Worm (Caenorhabditis elegans) whole organism, mixed stage, embryonic: ENCODE results near the gene F35H8.12.

Source experiments
- M03D4.4 ChIP-seq: sonication (generic microtip); optimal IDR thresholded peaks from 2 replicates; lab custom pipeline; 2017; ENCODE audit warnings: mild to moderate bottlenecking, missing genetic modification characterization, missing compliant biosample characterization
- bed-3 ChIP-seq: fragments of 200-800 bp; sonication (Bioruptor generic); optimal IDR thresholded peaks from 3 replicates; lab custom pipeline; 2018; ENCODE audit warnings: mild to moderate bottlenecking, missing genetic modification characterization, moderate library complexity, missing compliant biosample characterization
- blmp-1 ChIP-seq: fragments of 150-350 bp; optimal IDR thresholded peaks from 2 replicates; lab custom pipeline; 2014; ENCODE audit warnings: missing biosample characterization, missing genetic modification characterization
- ceh-39 ChIP-seq: fragments of 150-350 bp; optimal IDR thresholded peaks from 2 replicates; lab custom pipeline; 2014; ENCODE audit warnings: missing biosample characterization, missing genetic modification characterization
- ceh-43 ChIP-seq: fragments of 200-800 bp; sonication (Bioruptor generic); optimal IDR thresholded peaks from 2 replicates; lab custom pipeline; 2018; ENCODE audit warnings: mild to moderate bottlenecking, missing genetic modification characterization, moderate library complexity, missing compliant biosample characterization
- ces-1 ChIP-seq: fragments of 150-350 bp; optimal IDR thresholded peaks from 2 replicates; lab custom pipeline; 2014; ENCODE audit warnings: missing biosample characterization, missing genetic modification reagents, missing genetic modification characterization
- cnd-1 ChIP-seq: fragments of 200-800 bp; sonication (Bioruptor generic); optimal IDR thresholded peaks from 2 replicates; lab custom pipeline; 2018; ENCODE audit warnings: mild to moderate bottlenecking, missing genetic modification characterization, missing compliant biosample characterization
- drap-1 ChIP-seq: fragments of 200-800 bp; sonication (Bioruptor generic); optimal IDR thresholded peaks from 3 replicates; lab custom pipeline; 2018; ENCODE audit warnings: mild to moderate bottlenecking, missing genetic modification characterization, missing compliant biosample characterization
- elt-1 ChIP-seq: sonication (generic microtip); optimal IDR thresholded peaks from 2 replicates; lab custom pipeline; 2017; ENCODE audit warnings: missing genetic modification characterization, mild to moderate bottlenecking, missing compliant biosample characterization, antibody characterized with exemption, moderate library complexity, borderline replicate concordance; ENCODE audit not compliant: insufficient read depth
- flh-1 ChIP-seq: fragments of 200-800 bp; sonication (Bioruptor generic); optimal IDR thresholded peaks from 2 replicates; lab custom pipeline; 2018; ENCODE audit warnings: mild to moderate bottlenecking, missing genetic modification characterization, moderate library complexity, missing compliant biosample characterization
- ham-2 ChIP-seq: fragments of 200-800 bp; sonication (Bioruptor generic); optimal IDR thresholded peaks from 2 replicates; lab custom pipeline; 2018; ENCODE audit warnings: mild to moderate bottlenecking, missing genetic modification characterization, missing compliant biosample characterization
- hlh-1 ChIP-seq: fragments of 150-350 bp; optimal IDR thresholded peaks from 2 replicates; lab custom pipeline; 2014; ENCODE audit warnings: missing biosample characterization, missing genetic modification reagents, missing genetic modification characterization
- lin-13 ChIP-seq: fragments of 150-350 bp; optimal IDR thresholded peaks from 2 replicates; lab custom pipeline; 2014; ENCODE audit warnings: missing biosample characterization, missing genetic modification characterization
- lin-32 ChIP-seq: fragments of 200-800 bp; sonication (Bioruptor generic); optimal IDR thresholded peaks from 2 replicates; lab custom pipeline; 2018; ENCODE audit warnings: mild to moderate bottlenecking, missing genetic modification characterization, missing compliant biosample characterization
- lsy-2 ChIP-seq: fragments of 150-350 bp; optimal IDR thresholded peaks from 2 replicates; lab custom pipeline; 2014; ENCODE audit warnings: missing biosample characterization, missing genetic modification characterization
- mab-5 ChIP-seq: fragments of 150-350 bp; optimal IDR thresholded peaks from 2 replicates; lab custom pipeline; 2014; ENCODE audit warnings: missing biosample characterization, missing genetic modification characterization
- mls-2 ChIP-seq: sonication (generic microtip); optimal IDR thresholded peaks from 2 replicates; lab custom pipeline; 2016; ENCODE audit warnings: mild to moderate bottlenecking, missing genetic modification characterization, moderate library complexity, missing compliant biosample characterization
- nhr-12 ChIP-seq: fragments of 150-350 bp; optimal IDR thresholded peaks from 2 replicates; lab custom pipeline; 2014; ENCODE audit warnings: missing biosample characterization, missing genetic modification characterization
- nhr-2 ChIP-seq: fragments of 150-350 bp; optimal IDR thresholded peaks from 2 replicates; lab custom pipeline; 2014; ENCODE audit warnings: missing biosample characterization, missing genetic modification characterization
- nhr-237 ChIP-seq: fragments of 150-350 bp; optimal IDR thresholded peaks from 2 replicates; lab custom pipeline; 2014; ENCODE audit warnings: missing biosample characterization, missing genetic modification characterization
- nhr-28 ChIP-seq: fragments of 150-350 bp; optimal IDR thresholded peaks from 2 replicates; lab custom pipeline; 2014; ENCODE audit warnings: missing biosample characterization, missing genetic modification characterization
- nhr-76 ChIP-seq: sonication (generic microtip); optimal IDR thresholded peaks from 2 replicates; lab custom pipeline; 2017; ENCODE audit warnings: missing biosample characterization, missing genetic modification characterization
- pha-4 ChIP-seq: fragments of 150-350 bp; optimal IDR thresholded peaks from 2 replicates; lab custom pipeline; 2018; ENCODE audit warnings: missing biosample characterization, missing genetic modification reagents, missing genetic modification characterization
- sem-2 ChIP-seq: fragments of 200-800 bp; sonication (Bioruptor generic); optimal IDR thresholded peaks from 2 replicates; lab custom pipeline; 2018; ENCODE audit warnings: mild to moderate bottlenecking, missing genetic modification characterization, missing compliant biosample characterization
- snpc-4 ChIP-seq: fragments of 150-350 bp; optimal IDR thresholded peaks from 2 replicates; lab custom pipeline; 2014; ENCODE audit warnings: missing biosample characterization, missing genetic modification characterization
- unc-39 ChIP-seq: fragments of 150-350 bp; optimal IDR thresholded peaks from 2 replicates; lab custom pipeline; 2014; ENCODE audit warnings: missing biosample characterization, missing genetic modification characterization
- unc-62 ChIP-seq: fragments of 150-350 bp; optimal IDR thresholded peaks from 2 replicates; lab custom pipeline; 2014; ENCODE audit warnings: missing biosample characterization, missing genetic modification reagents, missing genetic modification characterization
- zip-8 ChIP-seq: fragments of 150-350 bp; optimal IDR thresholded peaks from 2 replicates; lab custom pipeline; 2014; ENCODE audit warnings: missing biosample characterization, missing genetic modification characterization
- ztf-11 ChIP-seq: fragments of 150-350 bp; optimal IDR thresholded peaks from 2 replicates; lab custom pipeline; 2014; ENCODE audit warnings: missing biosample characterization, missing genetic modification characterization

Gene F35H8.12

ce11 chrII:9554925-9555553 lies 3.4 kb downstream of the F35H8.12 start, which contains the start of gene F35H8.2:
Gene F35H8.2 (plus strand): TSS chrII:9555503.
- TF ChIP-seq nhr-237 (tag; lab: Kevin White, UChicago) (no peak), snpc-4 (tag; lab: Kevin White, UChicago) (no peak), ceh-39 (no peak), mls-2 (tag; lab: Kevin White, UChicago) (no peak), mab-5 (tag; lab: Kevin White, UChicago) (no peak), ham-2 (GFP tag; lab: Kevin White, UChicago) (no peak), ceh-43 (GFP tag; lab: Kevin White, UChicago) (no peak)

ce11 chrII:9556582-9556981 lies 4.9 kb downstream of the F35H8.12 start:
- TF ChIP-seq ceh-39 (no peak), nhr-237 (tag; lab: Kevin White, UChicago) (no peak), unc-62 (GFP tag; lab: Kevin White, UChicago) (no peak), ham-2 (GFP tag; lab: Kevin White, UChicago) (no peak), lsy-2 (tag; lab: Kevin White, UChicago) (no peak), drap-1 (GFP tag; lab: Kevin White, UChicago) (no peak), ceh-43 (GFP tag; lab: Kevin White, UChicago) (no peak)

ce11 chrII:9557437-9558150 lies 6.0 kb downstream of the F35H8.12 start, which contains the start of gene zfp-2:
Gene zfp-2 (plus strand): TSS chrII:9557650.
- peak; percentile 82 for TF ChIP-seq ces-1
- TF ChIP-seq elt-1 (tag; lab: Kevin White, UChicago): no peak
- TF ChIP-seq pha-4 (tag; lab: Kevin White, UChicago): no peak
- TF ChIP-seq flh-1: no peak
- no peak for TF ChIP-seq hlh-1 (tag; lab: Kevin White, UChicago)
- TF ChIP-seq sem-2: no peak
- no peak for TF ChIP-seq lin-32 (GFP tag; lab: Kevin White, UChicago)
- no peak for TF ChIP-seq ceh-43 (GFP tag; lab: Kevin White, UChicago)
- no peak for TF ChIP-seq nhr-237 (tag; lab: Kevin White, UChicago)
- no peak for TF ChIP-seq nhr-76 (tag; lab: Kevin White, UChicago)
- TF ChIP-seq lsy-2 (tag; lab: Kevin White, UChicago): peak; percentile 8
- TF ChIP-seq unc-62 (GFP tag; lab: Kevin White, UChicago): no peak
- TF ChIP-seq nhr-2 (tag; lab: Kevin White, UChicago): no peak
- TF ChIP-seq bed-3: no peak
- TF ChIP-seq, all 35 proteins: peak for 2

DNA sequence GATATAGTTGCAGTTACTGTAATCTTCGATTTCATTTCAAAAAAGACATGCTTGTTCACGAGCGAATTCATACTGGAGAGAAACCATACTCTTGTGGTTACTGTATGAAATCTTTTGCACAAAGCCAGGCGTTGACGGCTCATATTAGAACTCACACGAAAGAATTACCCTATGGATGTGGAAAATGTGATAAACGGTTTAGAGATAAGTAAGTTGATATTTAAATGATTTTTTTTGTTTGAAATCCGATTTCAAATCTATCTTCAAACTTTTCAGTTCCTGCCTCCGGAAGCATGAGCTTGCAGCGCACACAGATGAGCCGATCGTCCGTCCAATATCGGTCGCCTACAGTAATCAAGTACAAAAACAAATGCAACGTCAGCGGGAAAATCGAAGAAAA lies 7.3 kb downstream of the F35H8.12 start:
- TF ChIP-seq nhr-28 (no peak), cnd-1 (tag; lab: Kevin White, UChicago) (no peak), ztf-11 (tag; lab: Kevin White, UChicago) (no peak), nhr-12 (tag; lab: Kevin White, UChicago) (no peak)
- TF ChIP-seq, all 35 proteins: peak for 0

- no peak for TF ChIP-seq unc-62 (GFP tag; lab: Kevin White, UChicago)
- no peak for TF ChIP-seq ztf-11 (tag; lab: Kevin White, UChicago)
- TF ChIP-seq lin-13 (tag; lab: Kevin White, UChicago): no peak
- TF ChIP-seq nhr-76 (tag; lab: Kevin White, UChicago): no peak
- no peak for TF ChIP-seq flh-1
- TF ChIP-seq blmp-1: no peak
- TF ChIP-seq drap-1 (GFP tag; lab: Kevin White, UChicago): no peak
- no peak for TF ChIP-seq pha-4 (tag; lab: Kevin White, UChicago)
- no peak for TF ChIP-seq M03D4.4 (tag; lab: Kevin White, UChicago)
- no peak for TF ChIP-seq hlh-1 (tag; lab: Kevin White, UChicago)
- TF ChIP-seq cnd-1 (tag; lab: Kevin White, UChicago): no peak
- no peak for TF ChIP-seq zip-8 (tag; lab: Kevin White, UChicago)
- TF ChIP-seq lsy-2 (tag; lab: Kevin White, UChicago): no peak
- TF ChIP-seq unc-39: no peak
- no peak for TF ChIP-seq sem-2
Observed at ce11 chrII:9559929-9560328, 8.3 kb downstream of the F35H8.12 start, which contains the start of gene F35H8.4. Gene F35H8.4 (minus strand): TSS chrII:9560029.
